Fruit fly (Drosophila melanogaster) whole organism, prepupa: ENCODE results near the gene Chro.
A peak's percentile ranks its signal among the peaks of the same experiment; 100 is the strongest.

Experiments used
- CG10631 ChIP-seq: fragments of 200-800 bp; sonication (Bioruptor generic); optimal IDR thresholded peaks from 2 replicates; lab custom pipeline; 2016; ENCODE audit warnings: missing biosample characterization, missing genetic modification characterization
- CG10669 ChIP-seq: fragments of 200-800 bp; sonication (Bioruptor generic); optimal IDR thresholded peaks from 3 replicates; lab custom pipeline; 2018; ENCODE audit warnings: missing biosample characterization, mild to moderate bottlenecking, missing genetic modification characterization, moderate library complexity
- CG11294 ChIP-seq: fragments of 200-800 bp; sonication (Bioruptor generic); IDR thresholded peaks from 2 replicates; pipeline ENCODE4 v1.3.6; 2022; ENCODE audit warnings: missing biosample characterization, missing genetic modification characterization
- CG11762 ChIP-seq: fragments of 200-800 bp; sonication (Bioruptor generic); optimal IDR thresholded peaks from 3 replicates; lab custom pipeline; 2016; ENCODE audit warnings: missing biosample characterization, missing genetic modification characterization; ENCODE audit not compliant: insufficient read depth
- CG15336 ChIP-seq: fragments of 200-800 bp; sonication (Bioruptor generic); IDR thresholded peaks from 2 replicates; pipeline ENCODE4 v1.3.6; 2022; ENCODE audit warnings: missing biosample characterization, missing genetic modification characterization
- CG16779 ChIP-seq: fragments of 200-800 bp; sonication (Bioruptor generic); optimal IDR thresholded peaks from 3 replicates; lab custom pipeline; 2017; ENCODE audit warnings: missing biosample characterization, mild to moderate bottlenecking, missing genetic modification characterization
- CG3032 ChIP-seq: fragments of 200-800 bp; optimal IDR thresholded peaks from 2 replicates; lab custom pipeline; 2019; ENCODE audit warnings: missing biosample characterization, mild to moderate bottlenecking, missing genetic modification characterization, moderate library complexity
- CG31627 ChIP-seq: fragments of 200-800 bp; sonication (Bioruptor generic); optimal IDR thresholded peaks from 3 replicates; lab custom pipeline; 2016; ENCODE audit warnings: missing biosample characterization, missing genetic modification characterization
- CG32006 ChIP-seq: fragments of 200-800 bp; sonication (Bioruptor generic); optimal IDR thresholded peaks from 3 replicates; lab custom pipeline; 2017; ENCODE audit warnings: missing biosample characterization, mild to moderate bottlenecking, missing genetic modification characterization
- CG34406 ChIP-seq: fragments of 200-800 bp; sonication (Bioruptor generic); optimal IDR thresholded peaks from 3 replicates; lab custom pipeline; 2016; ENCODE audit warnings: missing biosample characterization, missing genetic modification characterization
- CG4318 ChIP-seq: fragments of 200-800 bp; sonication (Bioruptor generic); optimal IDR thresholded peaks from 3 replicates; lab custom pipeline; 2017; ENCODE audit warnings: missing biosample characterization, mild to moderate bottlenecking, missing genetic modification characterization
- CG6163 ChIP-seq: fragments of 200-800 bp; sonication (Bioruptor generic); IDR thresholded peaks from 3 replicates; pipeline ENCODE4 v1.3.6; 2022; ENCODE audit warnings: missing biosample characterization, missing genetic modification characterization
- CG6276 ChIP-seq: fragments of 200-800 bp; sonication (Bioruptor generic); optimal IDR thresholded peaks from 2 replicates; lab custom pipeline; 2017; ENCODE audit warnings: missing biosample characterization, mild to moderate bottlenecking, missing genetic modification characterization
- CG6854 ChIP-seq: fragments of 200-800 bp; sonication (Bioruptor generic); optimal IDR thresholded peaks from 2 replicates; lab custom pipeline; 2017; ENCODE audit warnings: missing biosample characterization, mild to moderate bottlenecking, missing genetic modification characterization
- CG7368 ChIP-seq: fragments of 200-800 bp; sonication (Bioruptor generic); optimal IDR thresholded peaks from 3 replicates; lab custom pipeline; 2016; ENCODE audit warnings: missing biosample characterization, missing genetic modification characterization
- CG9139 ChIP-seq: fragments of 200-800 bp; sonication (Bioruptor generic); optimal IDR thresholded peaks from 3 replicates; lab custom pipeline; 2017; ENCODE audit warnings: missing biosample characterization, mild to moderate bottlenecking, missing genetic modification characterization
- Eip78C ChIP-seq: fragments of 200-800 bp; sonication (Bioruptor generic); peaks from one replicate; lab custom pipeline; 2016; ENCODE audit warnings: missing biosample characterization, missing genetic modification characterization
- Eip93F ChIP-seq: fragments of 200-800 bp; sonication (Bioruptor generic); optimal IDR thresholded peaks from 2 replicates; lab custom pipeline; 2016; ENCODE audit warnings: missing biosample characterization, mild to moderate bottlenecking, missing genetic modification characterization
- Ets21C ChIP-seq: fragments of 200-800 bp; sonication (Bioruptor generic); optimal IDR thresholded peaks from 3 replicates; lab custom pipeline; 2016; ENCODE audit warnings: missing biosample characterization, missing genetic modification characterization
- Ets96B ChIP-seq: fragments of 200-800 bp; optimal IDR thresholded peaks from 2 replicates; lab custom pipeline; 2019; ENCODE audit warnings: missing biosample characterization, mild to moderate bottlenecking, missing genetic modification characterization, moderate library complexity
- Gug ChIP-seq: fragments of 200-800 bp; sonication (Bioruptor generic); IDR thresholded peaks from 2 replicates; pipeline ENCODE4 v1.3.6; 2022; ENCODE audit warnings: missing biosample characterization, missing genetic modification characterization
- Hr39 ChIP-seq: fragments of 200-800 bp; sonication (Bioruptor generic); optimal IDR thresholded peaks from 2 replicates; lab custom pipeline; 2016; ENCODE audit warnings: missing biosample characterization, missing genetic modification characterization
- Hr4 ChIP-seq: fragments of 200-800 bp; sonication (Bioruptor generic); optimal IDR thresholded peaks from 3 replicates; lab custom pipeline; 2016; ENCODE audit warnings: missing biosample characterization, missing genetic modification characterization
- Met ChIP-seq: fragments of 200-800 bp; sonication (Bioruptor generic); optimal IDR thresholded peaks from 3 replicates; lab custom pipeline; 2016; ENCODE audit warnings: missing biosample characterization, missing genetic modification characterization
- Sox102F ChIP-seq: fragments of 200-800 bp; sonication (Bioruptor generic); optimal IDR thresholded peaks from 2 replicates; lab custom pipeline; 2016; ENCODE audit warnings: missing biosample characterization, mild to moderate bottlenecking, missing genetic modification characterization
- Sox14 ChIP-seq: fragments of 200-800 bp; sonication (Bioruptor generic); optimal IDR thresholded peaks from 3 replicates; lab custom pipeline; 2016; ENCODE audit warnings: missing biosample characterization, missing genetic modification characterization
- Sox15 ChIP-seq: fragments of 200-800 bp; sonication (Bioruptor generic); optimal IDR thresholded peaks from 3 replicates; lab custom pipeline; 2016; ENCODE audit warnings: missing biosample characterization, missing genetic modification characterization
- cyc ChIP-seq: fragments of 200-800 bp; sonication (Bioruptor generic); optimal IDR thresholded peaks from 3 replicates; lab custom pipeline; 2016; ENCODE audit warnings: missing biosample characterization, missing genetic modification characterization
- dac ChIP-seq: fragments of 200-800 bp; sonication (Bioruptor generic); optimal IDR thresholded peaks from 2 replicates; lab custom pipeline; 2017; ENCODE audit warnings: missing biosample characterization, mild to moderate bottlenecking, missing genetic modification characterization
- dsx ChIP-seq: fragments of 200-800 bp; optimal IDR thresholded peaks from 3 replicates; lab custom pipeline; 2019; ENCODE audit warnings: missing biosample characterization, mild to moderate bottlenecking, missing genetic modification characterization, moderate library complexity; ENCODE audit not compliant: poor library complexity, severe bottlenecking
- esn ChIP-seq: fragments of 200-800 bp; sonication (Bioruptor generic); optimal IDR thresholded peaks from 2 replicates; lab custom pipeline; 2016; ENCODE audit warnings: missing biosample characterization, mild to moderate bottlenecking, missing genetic modification characterization, moderate library complexity
- fd85E ChIP-seq: fragments of 200-800 bp; sonication (Bioruptor generic); optimal IDR thresholded peaks from 3 replicates; lab custom pipeline; 2016; ENCODE audit warnings: missing biosample characterization, missing genetic modification characterization
- pdm3 ChIP-seq: fragments of 200-800 bp; sonication (Bioruptor generic); optimal IDR thresholded peaks from 3 replicates; lab custom pipeline; 2016; ENCODE audit warnings: missing biosample characterization, missing genetic modification characterization
- salr ChIP-seq, 2 experiments: fragments of 200-800 bp; sonication (Bioruptor generic); optimal IDR thresholded peaks; 3 replicates each; lab custom pipeline; 2016 to 2018; ENCODE audit warnings: missing biosample characterization in 2 of 2, missing genetic modification characterization in 2 of 2, mild to moderate bottlenecking in 1 of 2
- spab ChIP-seq: fragments of 200-800 bp; sonication (Bioruptor generic); optimal IDR thresholded peaks from 2 replicates; lab custom pipeline; 2017; ENCODE audit warnings: missing biosample characterization, mild to moderate bottlenecking, missing genetic modification characterization, missing genetic modification reagents
- ss ChIP-seq, 2 experiments: fragments of 200-800 bp; sonication (Bioruptor generic); optimal IDR thresholded peaks; 2 replicates in 1 of 2; 3 replicates in 1 of 2; lab custom pipeline; 2017 to 2018; ENCODE audit warnings: mild to moderate bottlenecking in 2 of 2, missing biosample characterization in 2 of 2, missing genetic modification characterization in 2 of 2, moderate library complexity in 1 of 2
- svp ChIP-seq: fragments of 200-800 bp; sonication (Bioruptor generic); peaks from one replicate; lab custom pipeline; 2016; ENCODE audit warnings: missing biosample characterization, missing genetic modification characterization
- topi ChIP-seq: fragments of 200-800 bp; sonication (Bioruptor generic); optimal IDR thresholded peaks from 3 replicates; lab custom pipeline; 2016; ENCODE audit warnings: missing biosample characterization, missing genetic modification characterization
- vri ChIP-seq: fragments of 200-800 bp; sonication (Bioruptor generic); optimal IDR thresholded peaks from 3 replicates; lab custom pipeline; 2016; ENCODE audit warnings: missing biosample characterization, mild to moderate bottlenecking, missing genetic modification characterization

Gene Chro

DNA sequence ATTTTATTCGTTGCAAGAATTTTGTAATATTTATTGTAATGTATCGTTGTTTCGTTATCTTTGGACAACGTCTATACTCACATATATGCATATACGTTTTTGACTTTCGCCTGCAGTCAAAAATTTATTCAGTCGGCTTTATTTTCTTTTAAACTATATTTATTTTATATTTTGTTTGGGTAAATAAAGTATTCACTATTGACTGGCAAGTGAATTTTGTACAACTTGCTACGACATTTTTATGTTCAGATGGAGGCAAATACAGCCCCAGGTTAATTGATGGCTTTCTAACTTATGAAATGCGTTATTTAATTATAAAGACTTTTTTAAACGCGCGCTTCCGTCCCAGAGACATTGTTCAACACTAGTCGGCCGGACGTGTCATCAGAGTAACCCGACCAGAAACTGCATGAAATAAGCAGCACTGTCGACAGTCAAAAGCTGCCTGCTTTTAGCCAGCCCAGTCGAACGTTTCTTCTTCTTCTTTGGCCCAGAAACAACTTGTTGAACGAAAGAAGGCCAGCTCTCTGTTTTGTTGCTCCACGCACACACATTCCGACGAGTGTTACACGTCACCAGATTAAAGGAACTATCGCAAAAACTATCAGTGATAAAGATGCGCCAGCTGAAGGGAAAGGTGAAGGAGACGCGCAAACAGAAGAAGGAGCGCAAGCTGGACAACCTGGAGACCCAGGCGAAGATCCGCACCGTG lies 15.3 kb downstream of the Chro start, which contains the start of gene CG33169 (continued):
- TF ChIP-seq CG9139 (GFP tag; lab: Kevin White, UChicago) (no peak), Gug (no peak), Sox15 (GFP tag; lab: Kevin White, UChicago) (peak; percentile 1), salr (GFP tag; optimal IDR thresholded peaks at IDR 0.05; lab: Kevin White, UChicago) (peak in 1 of 2 experiments; percentile 63), CG34406 (GFP tag; lab: Kevin White, UChicago) (no peak), CG4318 (GFP tag; lab: Kevin White, UChicago) (no peak), Hr4 (GFP tag; lab: Kevin White, UChicago) (no peak), fd85E (no peak), Eip93F (no peak), Sox14 (GFP tag; lab: Kevin White, UChicago) (peak; percentile 77), svp (GFP tag; lab: Kevin White, UChicago) (peak; percentile 82), dac (GFP tag; lab: Kevin White, UChicago) (peak; percentile 18), CG6163 (peak; percentile 73), CG6854 (peak; percentile 36), CG7368 (GFP tag; lab: Kevin White, UChicago) (peak; percentile 37), CG10669 (peak; percentile 26), CG32006 (GFP tag; lab: Kevin White, UChicago) (peak; percentile 48), dsx (peak; percentile 61), pdm3 (GFP tag; lab: Kevin White, UChicago) (peak; percentile 57), Met (GFP tag; lab: Kevin White, UChicago) (peak; percentile 50), CG11294 (GFP tag; lab: Robert Waterston, UW) (0 out of 2 replicates have a peak, but pooled peaks have one; percentile 41), CG6276 (no peak), spab (GFP tag; lab: Kevin White, UChicago) (no peak), Sox102F (peak; percentile 44), topi (peak; percentile 65), CG31627 (peak; percentile 85), esn (GFP tag; lab: Kevin White, UChicago) (peak; percentile 74), CG3032 (peak; percentile 46)

DNA sequence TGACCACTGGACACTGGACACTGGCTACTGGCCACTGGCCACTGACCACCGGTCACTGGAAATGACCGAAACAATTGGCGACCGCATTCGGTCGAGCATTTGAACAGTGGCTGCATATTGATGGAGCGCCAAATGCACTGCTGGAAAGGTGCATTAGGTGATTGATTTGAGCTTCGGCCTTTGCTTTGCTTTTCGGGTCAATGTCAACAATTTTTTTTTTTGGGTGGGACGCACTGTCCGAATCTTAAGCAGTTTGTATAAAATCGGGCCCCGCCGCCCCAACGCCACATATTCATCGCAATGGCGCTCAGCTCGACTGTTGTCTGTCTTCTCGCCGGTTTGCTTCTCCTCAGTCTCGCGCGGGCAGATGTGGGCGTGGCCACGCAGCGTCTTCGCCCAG lies 18.3 kb downstream of the Chro start, which contains the start of gene CG13239:
CG13239 (plus strand) TSS at position 301 of the 400 bp plus-strand sequence.
- TF ChIP-seq CG11762 (GFP tag; lab: Kevin White, UChicago) = no peak
- TF ChIP-seq Ets96B = no peak
- TF ChIP-seq dac (GFP tag; lab: Kevin White, UChicago) = no peak
- no peak for TF ChIP-seq CG10669
- TF ChIP-seq CG3032 = no peak
- no peak for TF ChIP-seq spab (GFP tag; lab: Kevin White, UChicago)
- no peak for TF ChIP-seq cyc (GFP tag; lab: Kevin White, UChicago)
- no peak for TF ChIP-seq CG6854
- TF ChIP-seq Eip78C (GFP tag; lab: Kevin White, UChicago) = no peak
- TF ChIP-seq Ets21C = no peak
- TF ChIP-seq CG15336 (GFP tag; lab: Robert Waterston, UW) = no peak
- no peak for TF ChIP-seq CG31627
- TF ChIP-seq CG16779 = no peak
- TF ChIP-seq CG34406 (GFP tag; lab: Kevin White, UChicago) = no peak
- no peak for TF ChIP-seq vri (GFP tag; lab: Kevin White, UChicago)
- no peak for TF ChIP-seq Sox102F
- no peak for TF ChIP-seq Hr39 (GFP tag; lab: Kevin White, UChicago)
- TF ChIP-seq CG10631 = no peak

DNA sequence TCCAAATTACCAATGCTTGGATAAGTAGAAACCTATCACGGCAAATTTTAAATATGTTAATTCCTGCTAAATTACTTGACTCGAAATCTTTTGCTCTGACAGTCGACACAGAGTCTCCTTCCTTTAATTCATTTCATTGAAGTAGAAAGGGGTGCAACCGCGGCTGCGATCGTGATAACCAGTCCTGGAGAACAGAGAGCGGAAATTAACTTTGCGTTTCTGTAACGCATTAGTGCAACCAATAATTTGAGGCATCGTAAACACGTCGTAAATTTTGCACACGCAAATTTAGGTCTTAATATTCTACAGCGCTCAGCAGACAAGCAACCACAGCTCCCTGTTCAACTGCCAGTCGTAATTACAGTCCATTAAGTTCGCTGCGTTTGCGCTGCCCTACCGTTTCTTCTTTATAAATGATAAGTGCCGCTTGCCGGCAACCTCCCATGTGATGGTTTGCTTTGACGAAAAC lies 22.7 kb downstream of the Chro start, which contains the start of gene CG32459:
CG32459 (minus strand) TSS at position 51 of the 469 bp plus-strand sequence.
- TF ChIP-seq ss (GFP tag; optimal IDR thresholded peaks at IDR 0.05; lab: Kevin White, UChicago) = peak in 1 of 2 experiments; percentile 90
- no peak for TF ChIP-seq vri (GFP tag; lab: Kevin White, UChicago)
